Fruit fly (Drosophila melanogaster) whole organism, prepupa: Measurements from ENCODE around the gene ry.

ENCODE experiments used
- Blimp-1 ChIP-seq: fragments of 200-800 bp; sonication (Bioruptor generic); optimal IDR thresholded peaks from 3 replicates; lab custom pipeline; 2017; ENCODE audit warnings: missing biosample characterization, missing genetic modification characterization, mild to moderate bottlenecking, moderate library complexity, missing genetic modification reagents
- CG10631 ChIP-seq: fragments of 200-800 bp; sonication (Bioruptor generic); optimal IDR thresholded peaks from 2 replicates; lab custom pipeline; 2016; ENCODE audit warnings: missing biosample characterization, missing genetic modification characterization
- CG10669 ChIP-seq: fragments of 200-800 bp; sonication (Bioruptor generic); optimal IDR thresholded peaks from 3 replicates; lab custom pipeline; 2018; ENCODE audit warnings: missing biosample characterization, mild to moderate bottlenecking, missing genetic modification characterization, moderate library complexity
- CG11294 ChIP-seq: fragments of 200-800 bp; sonication (Bioruptor generic); IDR thresholded peaks from 2 replicates; pipeline ENCODE4 v1.3.6; 2022; ENCODE audit warnings: missing biosample characterization, missing genetic modification characterization
- CG11762 ChIP-seq: fragments of 200-800 bp; sonication (Bioruptor generic); optimal IDR thresholded peaks from 3 replicates; lab custom pipeline; 2016; ENCODE audit warnings: missing biosample characterization, missing genetic modification characterization; ENCODE audit not compliant: insufficient read depth
- CG16779 ChIP-seq: fragments of 200-800 bp; sonication (Bioruptor generic); optimal IDR thresholded peaks from 3 replicates; lab custom pipeline; 2017; ENCODE audit warnings: missing biosample characterization, mild to moderate bottlenecking, missing genetic modification characterization
- CG3032 ChIP-seq: fragments of 200-800 bp; optimal IDR thresholded peaks from 2 replicates; lab custom pipeline; 2019; ENCODE audit warnings: missing biosample characterization, mild to moderate bottlenecking, missing genetic modification characterization, moderate library complexity
- CG32006 ChIP-seq: fragments of 200-800 bp; sonication (Bioruptor generic); optimal IDR thresholded peaks from 3 replicates; lab custom pipeline; 2017; ENCODE audit warnings: missing biosample characterization, mild to moderate bottlenecking, missing genetic modification characterization
- CG34406 ChIP-seq: fragments of 200-800 bp; sonication (Bioruptor generic); optimal IDR thresholded peaks from 3 replicates; lab custom pipeline; 2016; ENCODE audit warnings: missing biosample characterization, missing genetic modification characterization
- CG3919 ChIP-seq: fragments of 200-800 bp; sonication (Bioruptor generic); optimal IDR thresholded peaks from 3 replicates; lab custom pipeline; 2016; ENCODE audit warnings: missing biosample characterization, missing genetic modification characterization
- CG4318 ChIP-seq: fragments of 200-800 bp; sonication (Bioruptor generic); optimal IDR thresholded peaks from 3 replicates; lab custom pipeline; 2017; ENCODE audit warnings: missing biosample characterization, mild to moderate bottlenecking, missing genetic modification characterization
- CG6163 ChIP-seq: fragments of 200-800 bp; sonication (Bioruptor generic); IDR thresholded peaks from 3 replicates; pipeline ENCODE4 v1.3.6; 2022; ENCODE audit warnings: missing biosample characterization, missing genetic modification characterization
- CG6792 ChIP-seq: fragments of 200-800 bp; sonication (Bioruptor generic); optimal IDR thresholded peaks from 3 replicates; lab custom pipeline; 2016; ENCODE audit warnings: missing biosample characterization, missing genetic modification characterization
- CG6808 ChIP-seq: fragments of 200-800 bp; sonication (Bioruptor generic); optimal IDR thresholded peaks from 3 replicates; lab custom pipeline; 2017; ENCODE audit warnings: missing biosample characterization, missing genetic modification characterization, mild to moderate bottlenecking, moderate library complexity, missing genetic modification reagents
- CG6854 ChIP-seq: fragments of 200-800 bp; sonication (Bioruptor generic); optimal IDR thresholded peaks from 2 replicates; lab custom pipeline; 2017; ENCODE audit warnings: missing biosample characterization, mild to moderate bottlenecking, missing genetic modification characterization
- CG7368 ChIP-seq: fragments of 200-800 bp; sonication (Bioruptor generic); optimal IDR thresholded peaks from 3 replicates; lab custom pipeline; 2016; ENCODE audit warnings: missing biosample characterization, missing genetic modification characterization
- CG8119 ChIP-seq: fragments of 200-800 bp; sonication (Bioruptor generic); IDR thresholded peaks from 3 replicates; pipeline ENCODE4 v1.3.6; 2022; ENCODE audit warnings: missing biosample characterization, missing genetic modification characterization
- CG8319 ChIP-seq: fragments of 200-800 bp; sonication (Bioruptor generic); optimal IDR thresholded peaks from 3 replicates; lab custom pipeline; 2016; ENCODE audit warnings: missing biosample characterization, missing genetic modification characterization
- CG9139 ChIP-seq: fragments of 200-800 bp; sonication (Bioruptor generic); optimal IDR thresholded peaks from 3 replicates; lab custom pipeline; 2017; ENCODE audit warnings: missing biosample characterization, mild to moderate bottlenecking, missing genetic modification characterization
- Eip78C ChIP-seq: fragments of 200-800 bp; sonication (Bioruptor generic); peaks from one replicate; lab custom pipeline; 2016; ENCODE audit warnings: missing biosample characterization, missing genetic modification characterization
- Ets21C ChIP-seq: fragments of 200-800 bp; sonication (Bioruptor generic); optimal IDR thresholded peaks from 3 replicates; lab custom pipeline; 2016; ENCODE audit warnings: missing biosample characterization, missing genetic modification characterization
- Ets96B ChIP-seq: fragments of 200-800 bp; optimal IDR thresholded peaks from 2 replicates; lab custom pipeline; 2019; ENCODE audit warnings: missing biosample characterization, mild to moderate bottlenecking, missing genetic modification characterization, moderate library complexity
- Hr38 ChIP-seq: sonication (Bioruptor generic); optimal IDR thresholded peaks from 2 replicates; lab custom pipeline; 2016; ENCODE audit warnings: missing biosample characterization, missing genetic modification characterization
- Hr39 ChIP-seq: fragments of 200-800 bp; sonication (Bioruptor generic); optimal IDR thresholded peaks from 2 replicates; lab custom pipeline; 2016; ENCODE audit warnings: missing biosample characterization, missing genetic modification characterization
- Hr4 ChIP-seq: fragments of 200-800 bp; sonication (Bioruptor generic); optimal IDR thresholded peaks from 3 replicates; lab custom pipeline; 2016; ENCODE audit warnings: missing biosample characterization, missing genetic modification characterization
- Lpt ChIP-seq: fragments of 200-800 bp; sonication (Bioruptor generic); optimal IDR thresholded peaks from 3 replicates; lab custom pipeline; 2016; ENCODE audit warnings: missing biosample characterization, missing genetic modification characterization
- Met ChIP-seq: fragments of 200-800 bp; sonication (Bioruptor generic); optimal IDR thresholded peaks from 3 replicates; lab custom pipeline; 2016; ENCODE audit warnings: missing biosample characterization, missing genetic modification characterization
- OdsH ChIP-seq: fragments of 200-800 bp; sonication (Bioruptor generic); optimal IDR thresholded peaks from 3 replicates; lab custom pipeline; 2016; ENCODE audit warnings: missing biosample characterization, missing genetic modification characterization
- Smox ChIP-seq: fragments of 200-800 bp; sonication (Bioruptor generic); optimal IDR thresholded peaks from 3 replicates; lab custom pipeline; 2016; ENCODE audit warnings: missing biosample characterization, missing genetic modification characterization
- Sox102F ChIP-seq: fragments of 200-800 bp; sonication (Bioruptor generic); optimal IDR thresholded peaks from 2 replicates; lab custom pipeline; 2016; ENCODE audit warnings: missing biosample characterization, mild to moderate bottlenecking, missing genetic modification characterization
- Sox14 ChIP-seq: fragments of 200-800 bp; sonication (Bioruptor generic); optimal IDR thresholded peaks from 3 replicates; lab custom pipeline; 2016; ENCODE audit warnings: missing biosample characterization, missing genetic modification characterization
- Sox15 ChIP-seq: fragments of 200-800 bp; sonication (Bioruptor generic); optimal IDR thresholded peaks from 3 replicates; lab custom pipeline; 2016; ENCODE audit warnings: missing biosample characterization, missing genetic modification characterization
- acj6 ChIP-seq: fragments of 200-800 bp; sonication (Bioruptor generic); optimal IDR thresholded peaks from 3 replicates; lab custom pipeline; 2016; ENCODE audit warnings: missing biosample characterization, missing genetic modification characterization
- cyc ChIP-seq: fragments of 200-800 bp; sonication (Bioruptor generic); optimal IDR thresholded peaks from 3 replicates; lab custom pipeline; 2016; ENCODE audit warnings: missing biosample characterization, missing genetic modification characterization
- dac ChIP-seq: fragments of 200-800 bp; sonication (Bioruptor generic); optimal IDR thresholded peaks from 2 replicates; lab custom pipeline; 2017; ENCODE audit warnings: missing biosample characterization, mild to moderate bottlenecking, missing genetic modification characterization
- dsx ChIP-seq: fragments of 200-800 bp; optimal IDR thresholded peaks from 3 replicates; lab custom pipeline; 2019; ENCODE audit warnings: missing biosample characterization, mild to moderate bottlenecking, missing genetic modification characterization, moderate library complexity; ENCODE audit not compliant: poor library complexity, severe bottlenecking
- eg ChIP-seq: fragments of 200-800 bp; sonication (Bioruptor generic); IDR thresholded peaks from 3 replicates; pipeline ENCODE4 v1.3.6; 2022; ENCODE audit warnings: missing biosample characterization, missing genetic modification characterization
- fd59A ChIP-seq: fragments of 200-800 bp; sonication (Bioruptor generic); optimal IDR thresholded peaks from 2 replicates; lab custom pipeline; 2017; ENCODE audit warnings: missing biosample characterization, mild to moderate bottlenecking, missing genetic modification characterization, missing genetic modification reagents
- fkh ChIP-seq: fragments of 200-800 bp; sonication (Bioruptor generic); optimal IDR thresholded peaks from 3 replicates; lab custom pipeline; 2017; ENCODE audit warnings: missing biosample characterization, mild to moderate bottlenecking, missing genetic modification characterization, moderate library complexity
- lz ChIP-seq: fragments of 200-800 bp; sonication (Bioruptor generic); optimal IDR thresholded peaks from 3 replicates; lab custom pipeline; 2016; ENCODE audit warnings: missing biosample characterization, missing genetic modification characterization
- net ChIP-seq: fragments of 200-800 bp; sonication (Bioruptor generic); optimal IDR thresholded peaks from 3 replicates; lab custom pipeline; 2016; ENCODE audit warnings: missing biosample characterization, missing genetic modification characterization
- pdm3 ChIP-seq: fragments of 200-800 bp; sonication (Bioruptor generic); optimal IDR thresholded peaks from 3 replicates; lab custom pipeline; 2016; ENCODE audit warnings: missing biosample characterization, missing genetic modification characterization
- salr ChIP-seq, 2 experiments: fragments of 200-800 bp; sonication (Bioruptor generic); optimal IDR thresholded peaks; 3 replicates each; lab custom pipeline; 2016 to 2018; ENCODE audit warnings: missing biosample characterization in 2 of 2, missing genetic modification characterization in 2 of 2, mild to moderate bottlenecking in 1 of 2
- spab ChIP-seq: fragments of 200-800 bp; sonication (Bioruptor generic); optimal IDR thresholded peaks from 2 replicates; lab custom pipeline; 2017; ENCODE audit warnings: missing biosample characterization, mild to moderate bottlenecking, missing genetic modification characterization, missing genetic modification reagents
- ss ChIP-seq, 2 experiments: fragments of 200-800 bp; sonication (Bioruptor generic); optimal IDR thresholded peaks; 2 replicates in 1 of 2; 3 replicates in 1 of 2; lab custom pipeline; 2017 to 2018; ENCODE audit warnings: mild to moderate bottlenecking in 2 of 2, missing biosample characterization in 2 of 2, missing genetic modification characterization in 2 of 2, moderate library complexity in 1 of 2
- svp ChIP-seq: fragments of 200-800 bp; sonication (Bioruptor generic); peaks from one replicate; lab custom pipeline; 2016; ENCODE audit warnings: missing biosample characterization, missing genetic modification characterization
- topi ChIP-seq: fragments of 200-800 bp; sonication (Bioruptor generic); optimal IDR thresholded peaks from 3 replicates; lab custom pipeline; 2016; ENCODE audit warnings: missing biosample characterization, missing genetic modification characterization
- vri ChIP-seq: fragments of 200-800 bp; sonication (Bioruptor generic); optimal IDR thresholded peaks from 3 replicates; lab custom pipeline; 2016; ENCODE audit warnings: missing biosample characterization, mild to moderate bottlenecking, missing genetic modification characterization

ry gene

dm6 chr3R:13032323-13032722 lies at the start of gene ry:
ry (plus strand) TSS chr3R:13032528.
- TF ChIP-seq fd59A (GFP tag; lab: Kevin White, UChicago) (no peak), CG8119 (GFP tag; lab: Robert Waterston, UW) (no peak), vri (peak; percentile 56), CG7368 (GFP tag; lab: Kevin White, UChicago) (no peak), net (GFP tag; lab: Kevin White, UChicago) (no peak), lz (GFP tag; lab: Kevin White, UChicago) (no peak), CG32006 (GFP tag; lab: Kevin White, UChicago) (no peak), CG10669 (GFP tag; lab: Kevin White, UChicago) (no peak), fkh (GFP tag; lab: Kevin White, UChicago) (no peak), topi (GFP tag; lab: Kevin White, UChicago) (no peak), Eip78C (GFP tag; lab: Kevin White, UChicago) (peak; percentile 22), cyc (GFP tag; lab: Kevin White, UChicago) (no peak)
- TF ChIP-seq, all 60 proteins: peak for 2

- TF ChIP-seq vri = peak; percentile 36
- TF ChIP-seq cyc (GFP tag; lab: Kevin White, UChicago) = no peak
- TF ChIP-seq CG4318 (GFP tag; lab: Kevin White, UChicago) = no peak
- TF ChIP-seq lz (GFP tag; lab: Kevin White, UChicago) = no peak
- TF ChIP-seq CG6163 (GFP tag; lab: Robert Waterston, UW) = no peak
- no peak for TF ChIP-seq Eip78C (GFP tag; lab: Kevin White, UChicago)
- no peak for TF ChIP-seq Hr38 (GFP tag; lab: Kevin White, UChicago)
- TF ChIP-seq Met (GFP tag; lab: Kevin White, UChicago) = no peak
- no peak for TF ChIP-seq ss (GFP tag; optimal IDR thresholded peaks at IDR 0.05; lab: Kevin White, UChicago)
- no peak for TF ChIP-seq CG11762 (GFP tag; lab: Kevin White, UChicago)
- TF ChIP-seq CG3032 (tag; lab: Kevin White, UChicago) = no peak
- no peak for TF ChIP-seq salr (GFP tag; optimal IDR thresholded peaks at IDR 0.05; lab: Kevin White, UChicago)
- TF ChIP-seq Hr39 = no peak
- no peak for TF ChIP-seq CG9139 (GFP tag; lab: Kevin White, UChicago)
- peak; percentile 55; the same call in 2 of the 3 replicates for TF ChIP-seq eg (GFP tag; lab: Robert Waterston, UW)
- no peak for TF ChIP-seq Sox15 (GFP tag; lab: Kevin White, UChicago)
- TF ChIP-seq Lpt (GFP tag; lab: Kevin White, UChicago) = no peak
- peak; percentile 45 for TF ChIP-seq fkh (GFP tag; lab: Kevin White, UChicago)
- TF ChIP-seq dsx (GFP tag; lab: Kevin White, UChicago) = no peak
- TF ChIP-seq CG3919 (GFP tag; lab: Kevin White, UChicago) = no peak
- no peak for TF ChIP-seq Sox14
- TF ChIP-seq Smox (GFP tag; lab: Kevin White, UChicago) = no peak
- no peak for TF ChIP-seq OdsH (GFP tag; lab: Kevin White, UChicago)
- no peak for TF ChIP-seq Sox102F (GFP tag; lab: Kevin White, UChicago)
- no peak for TF ChIP-seq CG34406 (GFP tag; lab: Kevin White, UChicago)
- peak; percentile 13; the same call in 1 of the 3 replicates for TF ChIP-seq CG8119 (GFP tag; lab: Robert Waterston, UW)
- TF ChIP-seq CG16779 (tag; lab: Kevin White, UChicago) = no peak
- TF ChIP-seq svp = peak; percentile 36
- TF ChIP-seq spab = no peak
- no peak for TF ChIP-seq acj6 (GFP tag; lab: Kevin White, UChicago)
- TF ChIP-seq CG6808 (GFP tag; lab: Kevin White, UChicago) = no peak
- no peak for TF ChIP-seq Ets96B
- no peak for TF ChIP-seq Blimp-1 (GFP tag; lab: Kevin White, UChicago)
- TF ChIP-seq CG11294 (GFP tag; lab: Robert Waterston, UW) = no peak
- no peak for TF ChIP-seq CG10631
- no peak for TF ChIP-seq CG6792 (GFP tag; lab: Kevin White, UChicago)
- TF ChIP-seq fd59A (GFP tag; lab: Kevin White, UChicago) = no peak
- no peak for TF ChIP-seq net (GFP tag; lab: Kevin White, UChicago)
- no peak for TF ChIP-seq dac (GFP tag; lab: Kevin White, UChicago)
- no peak for TF ChIP-seq Hr4 (GFP tag; lab: Kevin White, UChicago)
- TF ChIP-seq Ets21C (GFP tag; lab: Kevin White, UChicago) = no peak
- TF ChIP-seq CG8319 = no peak
- no peak for TF ChIP-seq CG6854 (GFP tag; lab: Kevin White, UChicago)
- no peak for TF ChIP-seq pdm3 (GFP tag; lab: Kevin White, UChicago)
These were observed 49.2 kb upstream of the ry start for dm6 chr3R:12982982-12983633.
